Fruit fly (Drosophila melanogaster) whole organism, wandering third instar larva: ENCODE results near the gene Toll-9.

Experiments used
- Abd-B ChIP-seq: fragments of >200 bp; optimal IDR thresholded peaks from 2 replicates; lab custom pipeline; 2017; ENCODE audit warnings: missing biosample characterization, missing genetic modification characterization
- CrebA ChIP-seq: fragments of 200-800 bp; sonication (Bioruptor generic); optimal IDR thresholded peaks from 2 replicates; lab custom pipeline; 2016; ENCODE audit warnings: missing biosample characterization, mild to moderate bottlenecking, missing genetic modification characterization, borderline replicate concordance
- Dfd ChIP-seq: fragments of >200 bp; optimal IDR thresholded peaks from 2 replicates; lab custom pipeline; 2017; ENCODE audit warnings: missing biosample characterization, missing genetic modification characterization
- Dif ChIP-seq: fragments of 200-275, 200-300 bp; sonication (Bioruptor generic); optimal IDR thresholded peaks from 2 replicates; lab custom pipeline; 2018; ENCODE audit warnings: missing biosample characterization, missing genetic modification characterization; ENCODE audit not compliant: partially characterized antibody
- GATAd ChIP-seq: sonication (Bioruptor generic); optimal IDR thresholded peaks from 2 replicates; lab custom pipeline; 2016; ENCODE audit warnings: missing biosample characterization, missing genetic modification characterization
- Hnf4 ChIP-seq: fragments of 200-800 bp; sonication (Bioruptor generic); optimal IDR thresholded peaks from 2 replicates; lab custom pipeline; 2016; ENCODE audit warnings: missing biosample characterization, mild to moderate bottlenecking, missing genetic modification characterization
- Hr83 ChIP-seq: fragments of 200-300 bp; sonication (Bioruptor generic); optimal IDR thresholded peaks from 2 replicates; lab custom pipeline; 2016; ENCODE audit warnings: missing biosample characterization, mild to moderate bottlenecking, missing genetic modification characterization, moderate library complexity; ENCODE audit not compliant: poor library complexity, severe bottlenecking
- Jra ChIP-seq: sonication (Bioruptor generic); optimal IDR thresholded peaks from 2 replicates; lab custom pipeline; 2016; ENCODE audit warnings: missing biosample characterization, missing genetic modification characterization
- Mio ChIP-seq: sonication (Bioruptor generic); optimal IDR thresholded peaks from 2 replicates; lab custom pipeline; 2016; ENCODE audit warnings: missing biosample characterization, missing genetic modification characterization
- OdsH ChIP-seq: fragments of 200-800 bp; sonication (Bioruptor generic); optimal IDR thresholded peaks from 2 replicates; lab custom pipeline; 2016; ENCODE audit warnings: missing biosample characterization, mild to moderate bottlenecking, missing genetic modification characterization
- Rel ChIP-seq, 2 experiments: fragments of 200-800 bp; sonication (Bioruptor generic) in 1 of 2; optimal IDR thresholded peaks; 2 replicates in 1 of 2; 3 replicates in 1 of 2; lab custom pipeline; 2016 to 2019; ENCODE audit warnings: mild to moderate bottlenecking in 2 of 2, missing biosample characterization in 2 of 2, missing genetic modification characterization in 2 of 2, moderate library complexity in 1 of 2
- Sp1 ChIP-seq: fragments of 200-800 bp; sonication (Bioruptor generic); optimal IDR thresholded peaks from 3 replicates; lab custom pipeline; 2019; ENCODE audit warnings: missing biosample characterization, mild to moderate bottlenecking, missing genetic modification characterization, moderate library complexity
- Vsx2 ChIP-seq: fragments of 200-300, 225-300 bp; sonication (Bioruptor generic); optimal IDR thresholded peaks from 2 replicates; lab custom pipeline; 2018; ENCODE audit warnings: missing biosample characterization, missing genetic modification characterization; ENCODE audit not compliant: partially characterized antibody
- br ChIP-seq: fragments of 200-800 bp; sonication (Bioruptor generic); optimal IDR thresholded peaks from 2 replicates; lab custom pipeline; 2016; ENCODE audit warnings: missing biosample characterization, missing genetic modification characterization
- brk ChIP-seq: fragments of 200-800 bp; sonication (Bioruptor generic); optimal IDR thresholded peaks from 2 replicates; lab custom pipeline; 2016; ENCODE audit warnings: missing biosample characterization, mild to moderate bottlenecking, missing genetic modification characterization
- dl ChIP-seq, 2 experiments: fragments of 175-275, 200-275 bp in 1 of 2; fragments of 200-275 bp in 1 of 2; sonication (Bioruptor generic); optimal IDR thresholded peaks; lab custom pipeline; 2018; ENCODE audit warnings: mild to moderate bottlenecking in 2 of 2, missing biosample characterization in 2 of 2, missing genetic modification characterization in 2 of 2, moderate library complexity in 2 of 2; ENCODE audit not compliant: partially characterized antibody in 2 of 2, insufficient read depth in 1 of 2
- dmrt93B ChIP-seq: fragments of 200-800 bp; sonication (Bioruptor generic); optimal IDR thresholded peaks from 2 replicates; lab custom pipeline; 2018; ENCODE audit warnings: missing biosample characterization, mild to moderate bottlenecking, missing genetic modification characterization
- dsf ChIP-seq: sonication (Bioruptor generic); optimal IDR thresholded peaks from 2 replicates; lab custom pipeline; 2016; ENCODE audit warnings: missing biosample characterization, missing genetic modification characterization, borderline replicate concordance
- ey ChIP-seq: fragments of 200-800 bp; sonication (Bioruptor generic); optimal IDR thresholded peaks from 2 replicates; lab custom pipeline; 2016; ENCODE audit warnings: missing biosample characterization, missing genetic modification characterization
- foxo ChIP-seq, 2 experiments: fragments of 200-800 bp; sonication (Bioruptor generic); optimal IDR thresholded peaks; 2 replicates in 1 of 2; 3 replicates in 1 of 2; lab custom pipeline; 2016 to 2017; ENCODE audit warnings: missing biosample characterization in 2 of 2, missing genetic modification characterization in 2 of 2
- fru ChIP-seq: fragments of 200-800 bp; sonication (Bioruptor generic); optimal IDR thresholded peaks from 3 replicates; lab custom pipeline; 2016; ENCODE audit warnings: missing biosample characterization, mild to moderate bottlenecking, missing genetic modification characterization
- h ChIP-seq: fragments of 200-800 bp; sonication (Bioruptor generic); optimal IDR thresholded peaks from 3 replicates; lab custom pipeline; 2016; ENCODE audit warnings: missing biosample characterization, mild to moderate bottlenecking, missing genetic modification characterization
- jim ChIP-seq: fragments of 175-275, 200-325 bp; sonication (Bioruptor generic); optimal IDR thresholded peaks from 2 replicates; lab custom pipeline; 2016; ENCODE audit warnings: missing biosample characterization, mild to moderate bottlenecking, missing genetic modification characterization
- lola ChIP-seq: fragments of >200 bp; optimal IDR thresholded peaks from 2 replicates; lab custom pipeline; 2017; ENCODE audit warnings: missing biosample characterization, missing genetic modification characterization
- rgr ChIP-seq: fragments of 200-800 bp; sonication (Bioruptor generic); optimal IDR thresholded peaks from 3 replicates; lab custom pipeline; 2016; ENCODE audit warnings: missing biosample characterization, mild to moderate bottlenecking, missing genetic modification characterization
- sage ChIP-seq: fragments of 200-800 bp; sonication (Bioruptor generic); optimal IDR thresholded peaks from 2 replicates; lab custom pipeline; 2016; ENCODE audit warnings: missing biosample characterization, mild to moderate bottlenecking, missing genetic modification characterization
- sv ChIP-seq: fragments of 200-800 bp; sonication (Bioruptor generic); optimal IDR thresholded peaks from 3 replicates; lab custom pipeline; 2016; ENCODE audit warnings: missing biosample characterization, missing genetic modification characterization
- tai ChIP-seq: sonication (Bioruptor generic); optimal IDR thresholded peaks from 2 replicates; lab custom pipeline; 2016; ENCODE audit warnings: missing biosample characterization, missing genetic modification characterization

The Toll-9 gene

dm6 chr3L:20388983-20389382 lies 22.5 kb upstream of the Toll-9 start:
- no peak for TF ChIP-seq Hnf4 (GFP tag; lab: Kevin White, UChicago)
- peak; percentile 51 for TF ChIP-seq rgr (GFP tag; lab: Kevin White, UChicago)
- no peak for TF ChIP-seq GATAd (GFP tag; lab: Kevin White, UChicago)
- TF ChIP-seq Jra (GFP tag; lab: Kevin White, UChicago) = no peak
- TF ChIP-seq jim = no peak
- TF ChIP-seq h (GFP tag; lab: Kevin White, UChicago) = peak; percentile 73
- TF ChIP-seq lola (GFP tag; lab: Kevin White, UChicago) = no peak
- TF ChIP-seq brk (GFP tag; lab: Kevin White, UChicago) = peak; percentile 20
- peak; percentile 57 for TF ChIP-seq ey (GFP tag; lab: Kevin White, UChicago)
- no peak for TF ChIP-seq dmrt93B (GFP tag; lab: Kevin White, UChicago)
- peak; percentile 24 for TF ChIP-seq fru (GFP tag; lab: Kevin White, UChicago)
- no peak for TF ChIP-seq Mio (GFP tag; lab: Kevin White, UChicago)
- TF ChIP-seq CrebA = no peak
- TF ChIP-seq dsf (GFP tag; lab: Kevin White, UChicago) = no peak
- no peak for TF ChIP-seq Vsx2 (GFP tag; lab: Kevin White, UChicago)
- peak in 1 of 2 experiments; percentile 44 for TF ChIP-seq foxo (GFP tag; optimal IDR thresholded peaks at IDR 0.05; lab: Kevin White, UChicago)
- peak; percentile 40 for TF ChIP-seq OdsH
- no peak for TF ChIP-seq Dfd (GFP tag; lab: Kevin White, UChicago)

dm6 chr3L:20387843-20388163 lies 21.3 kb upstream of the Toll-9 start:
- TF ChIP-seq OdsH (no peak), foxo (GFP tag; optimal IDR thresholded peaks at IDR 0.05; lab: Kevin White, UChicago) (no peak), CrebA (no peak), br (GFP tag; lab: Kevin White, UChicago) (no peak), fru (GFP tag; lab: Kevin White, UChicago) (no peak), dl (GFP tag; optimal IDR thresholded peaks at IDR 0.05; lab: Kevin White, UChicago; ENCODE audit: insufficient read depth in 1 of 2, partially characterized antibody in 2 of 2) (no peak), dmrt93B (GFP tag; lab: Kevin White, UChicago) (no peak), Sp1 (GFP tag; lab: Kevin White, UChicago) (no peak), GATAd (GFP tag; lab: Kevin White, UChicago) (no peak)
- TF ChIP-seq, all 38 proteins: peak for 0

dm6 chr3L:20387038-20387842 lies 20.7 kb upstream of the Toll-9 start:
- TF ChIP-seq h (GFP tag; lab: Kevin White, UChicago) = peak; percentile 59
- peak; percentile 5 for TF ChIP-seq Sp1 (GFP tag; lab: Kevin White, UChicago)
- TF ChIP-seq Abd-B (GFP tag; lab: Kevin White, UChicago) = no peak
- TF ChIP-seq GATAd (GFP tag; lab: Kevin White, UChicago) = no peak
- no peak for TF ChIP-seq br (GFP tag; lab: Kevin White, UChicago)
- no peak for TF ChIP-seq ey (GFP tag; lab: Kevin White, UChicago)
- peak; percentile 37 for TF ChIP-seq Hr83 (GFP tag; lab: Kevin White, UChicago)
- no peak for TF ChIP-seq CrebA
- TF ChIP-seq Rel (GFP tag; optimal IDR thresholded peaks at IDR 0.05; lab: Kevin White, UChicago) = no peak
- TF ChIP-seq Rel (tag; optimal IDR thresholded peaks at IDR 0.05; lab: Kevin White, UChicago) = peak; percentile 79
- peak; percentile 0 for TF ChIP-seq Jra (GFP tag; lab: Kevin White, UChicago)

dm6 chr3L:20385969-20386370 lies 19.4 kb upstream of the Toll-9 start:
- TF ChIP-seq Rel (GFP tag; optimal IDR thresholded peaks at IDR 0.05; lab: Kevin White, UChicago) = no peak
- peak; percentile 76 for TF ChIP-seq Rel (tag; optimal IDR thresholded peaks at IDR 0.05; lab: Kevin White, UChicago)
- peak; percentile 6 for TF ChIP-seq Sp1 (GFP tag; lab: Kevin White, UChicago)
- TF ChIP-seq tai (GFP tag; lab: Kevin White, UChicago) = no peak
- TF ChIP-seq, all 38 proteins: peak for 2

- TF ChIP-seq sv (GFP tag; lab: Kevin White, UChicago) (no peak), sage (GFP tag; lab: Kevin White, UChicago) (no peak), Hr83 (GFP tag; lab: Kevin White, UChicago) (peak; percentile 26), rgr (GFP tag; lab: Kevin White, UChicago) (peak; percentile 16), Dif (no peak), ey (GFP tag; lab: Kevin White, UChicago) (no peak)
These were observed 18.9 kb upstream of the Toll-9 start for dm6 chr3L:20385408-20385807.
